Worm (Caenorhabditis elegans) whole organism, L4/young adult: ENCODE results near the gene W02C12.2.

Experiments used
- dao-5 ChIP-seq: sonication (generic microtip); optimal IDR thresholded peaks from 2 replicates; lab custom pipeline; 2016; ENCODE audit warnings: missing genotype, missing genetic modification characterization, moderate library complexity, missing compliant biosample characterization
- him-1 ChIP-seq: sonication (generic microtip); optimal IDR thresholded peaks from 2 replicates; lab custom pipeline; 2016; ENCODE audit warnings: missing genotype, missing genetic modification reagents, missing genetic modification characterization, missing compliant biosample characterization

- no peak for TF ChIP-seq him-1 (tag; lab: Kevin White, UChicago)
- TF ChIP-seq dao-5 (tag; lab: Kevin White, UChicago), result no peak
Observed at ce11 chrIV:4051539-4051938, 43.8 kb upstream of the W02C12.2 start, which contains the start of gene wrt-5.
